Worm (Caenorhabditis elegans): Measurements from ENCODE around the gene ZC190.6.

DNA sequence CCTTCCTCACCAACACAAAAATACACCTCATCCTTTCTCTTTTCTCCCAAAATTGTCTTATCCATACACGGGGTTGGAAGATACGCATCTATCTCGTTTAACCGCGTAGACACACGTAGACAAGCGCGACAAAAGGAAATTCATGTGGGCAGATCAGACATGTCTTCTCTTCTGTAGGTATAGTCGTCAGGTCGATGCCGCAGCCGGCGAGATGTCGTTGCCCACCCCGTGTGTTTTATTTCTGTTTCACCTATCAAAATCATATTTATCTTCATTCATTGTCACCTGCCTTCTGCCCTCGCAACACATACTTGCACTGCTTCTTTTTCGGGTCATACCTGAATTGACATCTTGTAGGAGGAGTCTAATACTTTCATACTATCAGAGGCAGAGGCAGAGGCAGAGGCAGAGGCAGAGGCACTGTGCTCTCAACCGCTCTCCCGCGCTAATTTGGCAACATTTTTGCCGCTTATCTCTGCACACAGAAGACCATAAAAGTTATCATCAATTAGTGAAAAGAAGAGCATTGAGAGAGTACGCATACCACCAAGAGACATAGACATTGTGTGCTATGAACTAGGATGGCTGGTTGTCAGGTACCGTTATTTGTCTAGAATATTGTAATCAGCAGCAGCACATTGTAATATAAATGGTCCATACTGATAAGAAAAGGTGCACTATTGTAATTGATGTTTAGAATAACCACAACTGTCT, 15.7 kb downstream of the ZC190.6 start:
- TF ChIP-seq ref-1 (GFP tag; conservative IDR thresholded peaks at IDR 0.05) (no peak), cog-1 (tag; optimal IDR thresholded peaks at IDR 0.05) (no peak), ztf-23 (GFP tag; IDR thresholded peaks at IDR 0.05) (no peak), flt-1 (GFP tag; IDR thresholded peaks at IDR 0.05) (no peak), T22C8.4 (GFP tag; IDR thresholded peaks at IDR 0.05) (no peak), ztf-29 (GFP tag; IDR thresholded peaks at IDR 0.05) (no peak), tab-1 (GFP tag; IDR thresholded peaks at IDR 0.05) (no peak), med-1 (GFP tag; optimal IDR thresholded peaks at IDR 0.05; ENCODE audit: insufficient read depth) (no peak), klf-2 (GFP tag; conservative IDR thresholded peaks at IDR 0.05) (no peak)

Data from whole organism, midembryonic.